Worm (Caenorhabditis elegans): Measurements from ENCODE around the gene mdt-4.

The mdt-4 gene

DNA sequence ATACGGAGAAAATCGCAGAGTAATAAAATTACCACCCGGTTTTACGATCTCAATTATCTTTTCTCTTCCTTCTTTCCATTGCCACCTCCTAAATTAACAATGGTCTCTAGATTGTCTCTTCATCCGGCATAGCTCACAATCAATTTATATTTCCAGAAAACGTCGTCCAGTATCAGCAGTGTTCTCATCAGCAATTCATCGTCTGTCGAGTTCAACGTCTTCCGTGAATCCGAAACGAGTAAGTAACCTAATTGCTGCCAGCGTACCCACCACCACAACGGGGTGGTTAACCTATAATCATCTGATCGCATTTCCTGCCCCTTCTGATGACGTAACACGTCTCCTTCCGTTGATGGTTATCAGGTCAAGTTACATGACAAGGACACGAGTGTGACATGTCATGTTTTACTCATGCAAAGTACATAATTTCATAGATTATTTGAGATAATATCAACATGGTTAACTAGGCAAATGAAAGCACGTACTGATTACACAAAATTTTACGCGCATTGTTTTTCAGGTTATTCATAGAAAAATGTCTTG, 42.3 kb upstream of the mdt-4 start (continued):
- TF ChIP-seq B0261.1 (tag; optimal IDR thresholded peaks at IDR 0.05) (no peak), F23B12.7 (tag; optimal IDR thresholded peaks at IDR 0.05; ENCODE audit: insufficient read depth) (no peak), tbx-9 (tag; optimal IDR thresholded peaks at IDR 0.05; ENCODE audit: borderline replicate concordance) (no peak)

DNA sequence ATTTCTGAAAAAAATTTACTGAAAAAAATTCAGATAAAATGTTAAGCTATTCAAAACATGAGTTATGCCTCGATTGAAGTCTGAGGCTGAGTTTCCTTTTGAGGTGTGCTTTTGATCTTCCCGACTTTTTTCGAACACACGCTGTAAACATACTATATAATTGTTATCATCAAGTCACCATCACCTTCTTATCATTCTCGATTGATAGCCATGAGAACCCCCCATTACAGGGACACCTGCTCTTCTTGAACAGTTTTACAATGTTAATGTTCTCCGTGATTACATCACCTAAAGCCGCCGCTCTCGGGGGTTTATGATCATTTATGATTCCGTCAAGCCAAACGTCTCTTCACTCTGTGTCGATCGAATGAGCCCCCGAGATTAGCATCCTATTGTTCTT, 40.4 kb upstream of the mdt-4 start:
- no peak for TF ChIP-seq K11D2.4 (GFP tag; IDR thresholded peaks at IDR 0.05)
- no peak for TF ChIP-seq F57C9.4 (tag; optimal IDR thresholded peaks at IDR 0.05)
- no peak for TF ChIP-seq chd-7 (tag; optimal IDR thresholded peaks at IDR 0.05)
- TF ChIP-seq madf-3 (GFP tag; IDR thresholded peaks at IDR 0.05) = no peak
- TF ChIP-seq hsf-1 (GFP tag; IDR thresholded peaks at IDR 0.05) = no peak
- TF ChIP-seq bed-2 (GFP tag; IDR thresholded peaks at IDR 0.05) = no peak
- TF ChIP-seq aptf-3 (GFP tag; IDR thresholded peaks at IDR 0.05) = no peak
- no peak for TF ChIP-seq K12H6.12 (tag; optimal IDR thresholded peaks at IDR 0.05)
- no peak for TF ChIP-seq snpc-1.1 (tag; optimal IDR thresholded peaks at IDR 0.05; ENCODE audit: insufficient read depth)
- no peak for TF ChIP-seq ceh-91 (GFP tag; IDR thresholded peaks at IDR 0.05)

ce11 chrII:4981682-4982404, 38.1 kb upstream of the mdt-4 start:
- TF ChIP-seq tlf-1 (GFP tag; optimal IDR thresholded peaks at IDR 0.05) (no peak), D2030.7 (GFP tag; IDR thresholded peaks at IDR 0.05) (no peak), lin-40 (tag; optimal IDR thresholded peaks at IDR 0.05) (no peak), lir-1 (GFP tag; conservative IDR thresholded peaks at IDR 0.05) (no peak), ama-1 (optimal IDR thresholded peaks at IDR 0.05) (no peak), ama-1 (GFP tag; optimal IDR thresholded peaks at IDR 0.05) (no peak), nhr-27 (tag; optimal IDR thresholded peaks at IDR 0.05) (no peak)

DNA sequence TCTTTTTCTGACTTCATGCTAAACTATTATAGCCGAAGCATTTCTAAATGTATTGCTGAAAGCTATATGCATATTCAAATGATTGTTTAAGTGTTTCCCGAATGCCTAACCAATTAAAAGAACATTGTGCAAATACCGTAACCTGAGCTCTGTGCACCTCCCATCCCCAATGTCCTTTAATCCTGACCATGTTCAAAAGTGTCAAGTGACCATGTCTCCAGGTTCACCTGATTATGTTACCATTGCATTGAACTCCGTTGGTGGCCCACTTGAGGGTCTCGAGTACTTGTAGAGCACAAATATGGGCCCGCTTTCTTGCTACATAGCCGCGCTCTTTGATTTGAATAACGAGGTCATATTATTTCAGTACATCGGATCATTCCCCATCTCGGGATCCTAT, 31.6 kb upstream of the mdt-4 start:
- TF ChIP-seq ekl-4 (GFP tag; IDR thresholded peaks at IDR 0.05) (no peak), F55B11.4 (tag; optimal IDR thresholded peaks at IDR 0.05; ENCODE audit: borderline replicate concordance, insufficient read depth) (no peak), hlh-12 (tag; optimal IDR thresholded peaks at IDR 0.05) (no peak), B0019.2 (GFP tag; conservative IDR thresholded peaks at IDR 0.05) (no peak), ztf-26 (tag; optimal IDR thresholded peaks at IDR 0.05) (no peak), rpc-1 (optimal IDR thresholded peaks at IDR 0.05) (no peak), rpc-1 (tag; optimal IDR thresholded peaks at IDR 0.05) (no peak), F10E7.11 (tag; optimal IDR thresholded peaks at IDR 0.05) (no peak), zim-3 (tag; optimal IDR thresholded peaks at IDR 0.05) (no peak), snpc-1.1 (tag; optimal IDR thresholded peaks at IDR 0.05; ENCODE audit: insufficient read depth) (no peak), attf-5 (GFP tag; optimal IDR thresholded peaks at IDR 0.05) (no peak), D2030.7 (GFP tag; IDR thresholded peaks at IDR 0.05) (no peak), madf-8 (GFP tag; conservative IDR thresholded peaks at IDR 0.05) (no peak), ceh-79 (tag; optimal IDR thresholded peaks at IDR 0.05) (no peak), somi-1 (GFP tag; optimal IDR thresholded peaks at IDR 0.05) (no peak), lin-54 (GFP tag; optimal IDR thresholded peaks at IDR 0.05) (no peak), cebp-2 (GFP tag; IDR thresholded peaks at IDR 0.05) (no peak)
